Worm (Caenorhabditis elegans): ENCODE data around the gene ZC239.3.
"Not testable (repeated sequence)": the region's sequence is repeated elsewhere in the genome, so short reads cannot be mapped to it uniquely, and the experiment has no call there.

DNA sequence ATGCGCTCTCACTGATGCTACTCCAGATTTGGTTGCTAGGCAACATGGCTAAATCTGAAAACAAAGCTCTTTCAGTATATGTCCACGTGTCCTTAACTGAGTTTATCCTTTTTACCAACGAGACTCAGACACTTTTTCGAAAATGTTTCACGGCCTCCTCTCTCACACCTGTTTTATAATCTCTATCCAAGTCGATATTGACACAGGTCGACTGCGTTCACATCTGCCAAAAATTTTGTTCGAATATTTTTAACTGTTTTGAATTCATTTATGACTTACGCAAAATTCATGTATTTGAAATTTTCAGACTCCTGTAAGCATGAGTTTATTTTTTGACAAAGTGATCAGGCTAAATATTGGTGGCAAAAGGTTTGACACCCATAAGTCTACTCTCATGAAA lies at the start of gene ZC239.3:
- TF ChIP-seq klf-2 (GFP tag; conservative IDR thresholded peaks at IDR 0.05); flt-1 (GFP tag; IDR thresholded peaks at IDR 0.05); T22C8.4 (GFP tag; IDR thresholded peaks at IDR 0.05): not testable (repeated sequence)
